Worm (Caenorhabditis elegans): ENCODE measurements around the gene Y57G11C.1142.

ce11 chrIV:14760845-14761244 lies 41.6 kb upstream of the Y57G11C.1142 start, which contains the start of gene ptp-5.2:
- TF ChIP-seq dao-5 (tag; optimal IDR thresholded peaks at IDR 0.05) (no peak), W03F9.2 (tag; optimal IDR thresholded peaks at IDR 0.05) (no peak)
